Fruit fly (Drosophila melanogaster) whole organism: ENCODE measurements around the gene dnc.
"Not testable (repeated sequence)": the region's sequence is repeated elsewhere in the genome, so short reads cannot be mapped to it uniquely, and the experiment has no call there.

Experiments used
- CG8478 ChIP-seq: fragments of >200 bp; optimal IDR thresholded peaks from 2 replicates; lab custom pipeline; 2018; ENCODE audit warnings: inconsistent platforms
- Dll ChIP-seq: fragments of >200 bp; optimal IDR thresholded peaks from 2 replicates; lab custom pipeline; 2017
- EcR ChIP-seq, 2 experiments: fragments of >200 bp; optimal IDR thresholded peaks; 2 replicates each; lab custom pipeline; 2017; ENCODE audit warnings: missing biosample characterization in 2 of 2, missing genetic modification characterization in 2 of 2, missing genetic modification reagents in 2 of 2
- pan ChIP-seq: fragments of >200 bp; optimal IDR thresholded peaks from 2 replicates; lab custom pipeline; 2017
- psq ChIP-seq: fragments of >200 bp; optimal IDR thresholded peaks from 2 replicates; lab custom pipeline; 2017
- usp ChIP-seq: fragments of >200 bp; optimal IDR thresholded peaks from 2 replicates; lab custom pipeline; 2017; ENCODE audit warnings: missing biosample characterization, missing genetic modification characterization, mixed read lengths

The dnc gene

dm6 chrX:3236586-3236985 lies 60.3 kb downstream of the dnc start, which contains the start of gene CG14265:
Gene CG14265 (minus strand): TSS chrX:3236686.
- TF ChIP-seq EcR (GFP tag; optimal IDR thresholded peaks at IDR 0.05; lab: Kevin White, UChicago) (no peak), CG8478 (no peak), psq (no peak), Dll (lab: Kevin White, UChicago) (no peak), usp (no peak), pan (lab: Kevin White, UChicago) (no peak)

- TF ChIP-seq psq; EcR (GFP tag; optimal IDR thresholded peaks at IDR 0.05; lab: Kevin White, UChicago); CG8478: not testable (repeated sequence)
Measured at dm6 chrX:3240471-3240870, 64.2 kb downstream of the dnc start, which contains the start of gene ng2. Gene ng2 (minus strand): TSS chrX:3240571.

- TF ChIP-seq CG8478: no peak
- no peak for TF ChIP-seq Dll (lab: Kevin White, UChicago)
- TF ChIP-seq usp: no peak
- no peak for TF ChIP-seq psq
- TF ChIP-seq pan (lab: Kevin White, UChicago): no peak
- TF ChIP-seq EcR (GFP tag; optimal IDR thresholded peaks at IDR 0.05; lab: Kevin White, UChicago): no peak
Measured at dm6 chrX:3241984-3242462, 65.8 kb downstream of the dnc start, which contains the start of the genes ng3 and ng1. Gene ng3 (minus strand): TSS chrX:3242084. Gene ng1 (plus strand): TSS chrX:3242412.

DNA sequence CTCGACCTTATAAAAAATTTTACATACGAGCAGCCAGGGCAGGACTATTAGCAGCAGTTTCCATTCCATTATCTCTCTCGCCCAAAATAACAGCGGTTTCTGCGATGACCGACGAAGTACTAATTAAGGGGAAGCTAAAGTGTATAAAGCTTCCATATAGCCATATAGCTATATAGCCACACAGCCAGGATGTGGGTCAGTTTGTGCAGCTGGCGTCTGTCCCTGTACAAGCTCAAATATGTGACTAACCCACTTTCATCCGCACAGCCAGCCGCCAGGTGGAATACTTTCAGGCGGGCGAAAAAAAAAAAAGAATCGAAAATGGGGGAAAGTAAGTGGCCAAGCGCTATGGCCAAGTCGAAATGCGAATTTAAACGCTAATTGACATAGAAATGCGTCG lies 67.9 kb downstream of the dnc start, which contains the start of gene ng4:
TSS of gene ng4 (minus strand) at position 101 of the 400 bp plus-strand sequence.
- TF ChIP-seq pan (lab: Kevin White, UChicago) (no peak), CG8478 (no peak), Dll (lab: Kevin White, UChicago) (no peak), psq (no peak)

dm6 chrX:3249189-3249588 lies 72.9 kb downstream of the dnc start, which contains the start of gene Pig1:
Gene Pig1 (minus strand): TSS chrX:3249289.
- TF ChIP-seq usp (no peak), psq (no peak), pan (lab: Kevin White, UChicago) (no peak), Dll (lab: Kevin White, UChicago) (no peak), CG8478 (no peak), EcR (GFP tag; optimal IDR thresholded peaks at IDR 0.05; lab: Kevin White, UChicago) (no peak)

dm6 chrX:3249789-3250188 lies 73.5 kb downstream of the dnc start, which contains the start of gene Sgs4:
Gene Sgs4 (plus strand): TSS chrX:3250089.
- TF ChIP-seq CG8478: no peak
- no peak for TF ChIP-seq usp
- no peak for TF ChIP-seq pan (lab: Kevin White, UChicago)
- TF ChIP-seq Dll (lab: Kevin White, UChicago): no peak
- no peak for TF ChIP-seq EcR (GFP tag; optimal IDR thresholded peaks at IDR 0.05; lab: Kevin White, UChicago)
- TF ChIP-seq psq: no peak

dm6 chrX:3255569-3256309 lies 79.5 kb downstream of the dnc start:
- no peak for TF ChIP-seq usp

DNA sequence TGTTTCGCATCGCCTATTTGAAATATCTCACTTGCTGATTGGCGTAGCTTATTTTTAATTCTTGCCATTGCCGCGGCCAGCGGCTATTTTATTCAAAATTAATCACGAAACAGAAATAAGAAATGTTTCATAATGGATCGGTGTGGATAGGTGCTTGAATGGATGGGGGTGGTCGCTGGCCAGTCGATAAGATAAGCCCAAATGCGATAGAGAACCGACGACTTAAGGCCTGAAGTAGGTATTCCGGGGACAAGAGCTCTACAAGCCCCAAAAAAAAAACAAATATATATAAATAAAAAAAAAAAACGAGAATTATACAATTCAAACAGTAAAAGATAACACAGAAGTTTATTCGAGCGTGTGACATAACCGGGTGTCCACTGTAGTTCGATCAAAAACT lies 84.3 kb downstream of the dnc start:
- TF ChIP-seq EcR (GFP tag; optimal IDR thresholded peaks at IDR 0.05; lab: Kevin White, UChicago) (no peak), usp (no peak), pan (lab: Kevin White, UChicago) (no peak), CG8478 (no peak), Dll (lab: Kevin White, UChicago) (no peak), psq (no peak)

dm6 chrX:3265828-3266227 lies 89.6 kb downstream of the dnc start:
- TF ChIP-seq EcR (GFP tag; optimal IDR thresholded peaks at IDR 0.05; lab: Kevin White, UChicago) (no peak), usp (no peak), pan (lab: Kevin White, UChicago) (no peak), psq (no peak), CG8478 (no peak), Dll (lab: Kevin White, UChicago) (no peak)

DNA sequence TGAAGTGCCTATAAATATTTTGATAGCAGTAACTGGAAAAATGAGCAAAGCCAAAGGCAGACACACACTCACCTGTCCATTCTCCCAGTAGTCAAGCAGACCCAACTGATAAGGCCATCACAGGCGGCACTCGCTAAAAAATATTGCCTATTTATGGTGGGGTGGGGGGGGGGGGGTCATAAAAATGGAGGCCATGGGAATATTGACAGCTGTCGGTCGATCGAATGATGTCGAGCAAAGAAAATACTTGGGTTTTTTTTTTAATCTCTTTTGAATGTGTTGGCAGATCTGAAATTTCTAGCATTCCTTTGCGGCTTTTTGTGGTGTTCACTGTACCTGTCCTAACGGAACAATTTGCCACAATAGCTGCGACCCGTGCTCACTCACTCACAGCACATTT lies 97.3 kb downstream of the dnc start:
- no peak for TF ChIP-seq pan (lab: Kevin White, UChicago)
- TF ChIP-seq psq: no peak
- no peak for TF ChIP-seq CG8478
- no peak for TF ChIP-seq Dll (lab: Kevin White, UChicago)
- TF ChIP-seq EcR (GFP tag; optimal IDR thresholded peaks at IDR 0.05; lab: Kevin White, UChicago): no peak
- TF ChIP-seq usp: no peak

DNA sequence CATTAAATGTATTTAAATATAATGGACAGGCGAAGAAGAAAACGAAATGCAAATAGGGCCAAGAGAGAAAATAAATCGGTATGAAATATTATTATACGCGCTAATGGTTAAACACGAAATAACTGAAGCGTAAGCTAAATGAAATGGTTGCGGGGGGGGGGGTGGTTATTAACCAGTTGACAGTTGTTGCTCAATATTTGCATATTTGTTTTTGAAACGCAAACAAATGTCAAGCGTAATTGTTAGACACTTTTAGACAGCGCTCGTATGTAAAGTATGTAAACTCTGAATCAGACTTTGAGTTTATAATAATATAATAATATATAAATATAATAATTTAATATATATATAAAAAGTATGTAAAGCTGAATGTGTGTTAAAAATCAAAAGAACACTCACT lies 105.7 kb downstream of the dnc start:
- TF ChIP-seq Dll (lab: Kevin White, UChicago) (no peak), usp (no peak), CG8478 (no peak), pan (lab: Kevin White, UChicago) (no peak), EcR (GFP tag; optimal IDR thresholded peaks at IDR 0.05; lab: Kevin White, UChicago) (no peak), psq (no peak)

- no peak for TF ChIP-seq Dll (lab: Kevin White, UChicago)
- TF ChIP-seq usp: no peak
- no peak for TF ChIP-seq psq
- no peak for TF ChIP-seq CG8478
Measured at dm6 chrX:3288247-3288838, 112.1 kb downstream of the dnc start.
